Worm (Caenorhabditis elegans): ENCODE data around the gene F40C5.2.

DNA sequence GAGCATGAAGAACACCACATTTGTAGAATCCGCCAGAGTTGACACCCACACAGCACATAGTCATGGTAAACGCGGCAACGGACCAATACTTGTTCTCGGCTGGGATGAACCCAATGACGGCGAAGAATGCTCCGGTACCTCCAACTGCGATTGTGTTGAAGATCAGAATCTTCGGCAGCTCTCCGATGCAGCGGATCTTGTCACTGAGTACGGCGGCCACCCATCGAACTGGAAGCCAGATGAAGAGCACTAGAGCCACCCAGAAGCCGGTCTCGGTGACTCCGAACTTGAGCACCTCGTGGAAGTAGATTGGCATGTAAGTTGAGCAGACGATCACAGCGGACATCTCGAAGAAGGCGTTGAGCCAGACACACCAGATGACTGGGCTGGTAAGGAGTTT, 42.2 kb downstream of the F40C5.2 start:
- TF ChIP-seq ztf-22 (GFP tag; optimal IDR thresholded peaks at IDR 0.05): no peak
- TF ChIP-seq hlh-26 (GFP tag; conservative IDR thresholded peaks at IDR 0.05): no peak
- TF ChIP-seq fkh-3 (tag; optimal IDR thresholded peaks at IDR 0.05): no peak
- TF ChIP-seq F33H1.4 (GFP tag; IDR thresholded peaks at IDR 0.05): no peak
- no peak for TF ChIP-seq cebp-1 (GFP tag; IDR thresholded peaks at IDR 0.05)
- TF ChIP-seq cebp-1 (tag; optimal IDR thresholded peaks at IDR 0.05): no peak
- TF ChIP-seq egl-44 (GFP tag; IDR thresholded peaks at IDR 0.05): no peak
- TF ChIP-seq nfyb-1 (GFP tag; IDR thresholded peaks at IDR 0.05): no peak
- no peak for TF ChIP-seq ztf-25 (GFP tag; IDR thresholded peaks at IDR 0.05)
- no peak for TF ChIP-seq ZK185.1 (tag; optimal IDR thresholded peaks at IDR 0.05; ENCODE audit: poor library complexity, severe bottlenecking)
- no peak for TF ChIP-seq F49E8.2 (tag; optimal IDR thresholded peaks at IDR 0.05; ENCODE audit: insufficient read depth)
- TF ChIP-seq B0035.1 (tag; optimal IDR thresholded peaks at IDR 0.05): no peak

All from whole organism, young adult.